Fruit fly (Drosophila melanogaster): ENCODE results near the gene Flo2.
A peak's percentile ranks its signal among the peaks of the same experiment; 100 is the strongest.

Gene Flo2

dm6 chrX:14812239-14812638 lies 26.9 kb upstream of the Flo2 start (continued):
- TF ChIP-seq CG6654 (GFP tag; optimal IDR thresholded peaks at IDR 0.05) (no peak), dysf (GFP tag; IDR thresholded peaks at IDR 0.05) (peak; percentile 27; the same call in 1 of the 3 replicates), CG11504 (tag; optimal IDR thresholded peaks at IDR 0.05) (peak; percentile 17), D19B (GFP tag; optimal IDR thresholded peaks at IDR 0.05) (no peak), Fer1 (GFP tag; optimal IDR thresholded peaks at IDR 0.05) (no peak), HLH3B (GFP tag; IDR thresholded peaks at IDR 0.05) (0 out of 2 replicates have a peak, but pooled peaks have one; percentile 13), Dll (GFP tag; IDR thresholded peaks at IDR 0.05; ENCODE audit: partially characterized antibody) (no peak), CG32772 (GFP tag; IDR thresholded peaks at IDR 0.05) (no peak), row (GFP tag; IDR thresholded peaks at IDR 0.05) (peak; percentile 50; the same call in 2 of the 3 replicates), grn (GFP tag; optimal IDR thresholded peaks at IDR 0.05) (no peak), MBD-R2 (GFP tag; IDR thresholded peaks at IDR 0.05) (peak; percentile 18; the same call in 1 of the 2 replicates), CG7357 (GFP tag; IDR thresholded peaks at IDR 0.05) (no peak), az2 (GFP tag; optimal IDR thresholded peaks at IDR 0.05) (peak; percentile 1), zfh2 (GFP tag; optimal IDR thresholded peaks at IDR 0.05) (peak; percentile 9), ranshi (GFP tag; IDR thresholded peaks at IDR 0.05) (0 out of 2 replicates have a peak, but pooled peaks have one; percentile 20), ind (GFP tag; optimal IDR thresholded peaks at IDR 0.05) (peak; percentile 5), CG30403 (GFP tag; optimal IDR thresholded peaks at IDR 0.05) (peak; percentile 8), Optix (GFP tag; IDR thresholded peaks at IDR 0.05) (no peak), gt (GFP tag; IDR thresholded peaks at IDR 0.05) (no peak), ham (GFP tag; IDR thresholded peaks at IDR 0.05) (no peak), sob (GFP tag; IDR thresholded peaks at IDR 0.05) (no peak), odd (GFP tag; optimal IDR thresholded peaks at IDR 0.05) (no peak), CG2678 (tag; optimal IDR thresholded peaks at IDR 0.05) (peak; percentile 24), croc (GFP tag; conservative IDR thresholded peaks at IDR 0.05) (no peak), tin (GFP tag; optimal IDR thresholded peaks at IDR 0.05) (no peak), CG12942 (GFP tag; optimal IDR thresholded peaks at IDR 0.05) (no peak), caup (GFP tag; optimal IDR thresholded peaks at IDR 0.05; ENCODE audit: severe bottlenecking) (no peak), zfh1 (GFP tag; IDR thresholded peaks at IDR 0.05) (0 out of 3 replicates have a peak, but pooled peaks have one; percentile 36), CG18262 (tag; optimal IDR thresholded peaks at IDR 0.05) (no peak), cas (GFP tag; IDR thresholded peaks at IDR 0.05) (no peak), Gug (GFP tag; IDR thresholded peaks at IDR 0.05) (no peak), dm (GFP tag; optimal IDR thresholded peaks at IDR 0.05) (no peak), Asciz (GFP tag; optimal IDR thresholded peaks at IDR 0.05) (no peak), gro (GFP tag; optimal IDR thresholded peaks at IDR 0.05) (no peak), Abd-B (GFP tag; optimal IDR thresholded peaks at IDR 0.05) (no peak), CG14050 (GFP tag; IDR thresholded peaks at IDR 0.05) (no peak), lmd (GFP tag; IDR thresholded peaks at IDR 0.05) (peak; percentile 13; the same call in 1 of the 2 replicates), maf-S (GFP tag; optimal IDR thresholded peaks at IDR 0.05) (no peak), gsb-n (tag; optimal IDR thresholded peaks at IDR 0.05) (no peak), sisA (GFP tag; IDR thresholded peaks at IDR 0.05) (no peak), CG31388 (GFP tag; optimal IDR thresholded peaks at IDR 0.05) (no peak), aop (GFP tag; IDR thresholded peaks at IDR 0.05) (no peak), Xbp1 (GFP tag; optimal IDR thresholded peaks at IDR 0.05) (no peak), dimm (GFP tag; IDR thresholded peaks at IDR 0.05) (no peak), CG4424 (GFP tag; optimal IDR thresholded peaks at IDR 0.05) (no peak), CG1792 (GFP tag; optimal IDR thresholded peaks at IDR 0.05) (no peak), NC2α (GFP tag; optimal IDR thresholded peaks at IDR 0.05) (no peak), CG3995 (GFP tag; optimal IDR thresholded peaks at IDR 0.05) (no peak), Hr51 (GFP tag; optimal IDR thresholded peaks at IDR 0.05) (peak in 1 of 2 experiments; percentile 23), wdn (GFP tag; IDR thresholded peaks at IDR 0.05) (peak; percentile 12; the same call in 1 of the 2 replicates), CG1603 (tag; optimal IDR thresholded peaks at IDR 0.05) (no peak), CG32532 (GFP tag; IDR thresholded peaks at IDR 0.05) (peak; percentile 18; the same call in 1 of the 2 replicates)
